Worm (Caenorhabditis elegans) whole organism, mixed stage, embryonic: ENCODE results near the gene ZC395.11.

Experiments used
- M03D4.4 ChIP-seq: sonication (generic microtip); optimal IDR thresholded peaks from 2 replicates; lab custom pipeline; 2017; ENCODE audit warnings: mild to moderate bottlenecking, missing genetic modification characterization, missing compliant biosample characterization
- bed-3 ChIP-seq: fragments of 200-800 bp; sonication (Bioruptor generic); optimal IDR thresholded peaks from 3 replicates; lab custom pipeline; 2018; ENCODE audit warnings: mild to moderate bottlenecking, missing genetic modification characterization, moderate library complexity, missing compliant biosample characterization
- blmp-1 ChIP-seq: fragments of 150-350 bp; optimal IDR thresholded peaks from 2 replicates; lab custom pipeline; 2014; ENCODE audit warnings: missing biosample characterization, missing genetic modification characterization
- ceh-39 ChIP-seq: fragments of 150-350 bp; optimal IDR thresholded peaks from 2 replicates; lab custom pipeline; 2014; ENCODE audit warnings: missing biosample characterization, missing genetic modification characterization
- ceh-43 ChIP-seq: fragments of 200-800 bp; sonication (Bioruptor generic); optimal IDR thresholded peaks from 2 replicates; lab custom pipeline; 2018; ENCODE audit warnings: mild to moderate bottlenecking, missing genetic modification characterization, moderate library complexity, missing compliant biosample characterization
- ces-1 ChIP-seq: fragments of 150-350 bp; optimal IDR thresholded peaks from 2 replicates; lab custom pipeline; 2014; ENCODE audit warnings: missing biosample characterization, missing genetic modification reagents, missing genetic modification characterization
- cnd-1 ChIP-seq: fragments of 200-800 bp; sonication (Bioruptor generic); optimal IDR thresholded peaks from 2 replicates; lab custom pipeline; 2018; ENCODE audit warnings: mild to moderate bottlenecking, missing genetic modification characterization, missing compliant biosample characterization
- drap-1 ChIP-seq: fragments of 200-800 bp; sonication (Bioruptor generic); optimal IDR thresholded peaks from 3 replicates; lab custom pipeline; 2018; ENCODE audit warnings: mild to moderate bottlenecking, missing genetic modification characterization, missing compliant biosample characterization
- elt-1 ChIP-seq: sonication (generic microtip); optimal IDR thresholded peaks from 2 replicates; lab custom pipeline; 2017; ENCODE audit warnings: missing genetic modification characterization, mild to moderate bottlenecking, missing compliant biosample characterization, antibody characterized with exemption, moderate library complexity, borderline replicate concordance; ENCODE audit not compliant: insufficient read depth
- elt-3 ChIP-seq: fragments of 150-350 bp; optimal IDR thresholded peaks from 2 replicates; lab custom pipeline; 2014; ENCODE audit warnings: missing biosample characterization, missing genetic modification characterization
- flh-1 ChIP-seq: fragments of 200-800 bp; sonication (Bioruptor generic); optimal IDR thresholded peaks from 2 replicates; lab custom pipeline; 2018; ENCODE audit warnings: mild to moderate bottlenecking, missing genetic modification characterization, moderate library complexity, missing compliant biosample characterization
- ham-2 ChIP-seq: fragments of 200-800 bp; sonication (Bioruptor generic); optimal IDR thresholded peaks from 2 replicates; lab custom pipeline; 2018; ENCODE audit warnings: mild to moderate bottlenecking, missing genetic modification characterization, missing compliant biosample characterization
- hlh-1 ChIP-seq: fragments of 150-350 bp; optimal IDR thresholded peaks from 2 replicates; lab custom pipeline; 2014; ENCODE audit warnings: missing biosample characterization, missing genetic modification reagents, missing genetic modification characterization
- lin-13 ChIP-seq: fragments of 150-350 bp; optimal IDR thresholded peaks from 2 replicates; lab custom pipeline; 2014; ENCODE audit warnings: missing biosample characterization, missing genetic modification characterization
- lin-32 ChIP-seq: fragments of 200-800 bp; sonication (Bioruptor generic); optimal IDR thresholded peaks from 2 replicates; lab custom pipeline; 2018; ENCODE audit warnings: mild to moderate bottlenecking, missing genetic modification characterization, missing compliant biosample characterization
- lsy-2 ChIP-seq: fragments of 150-350 bp; optimal IDR thresholded peaks from 2 replicates; lab custom pipeline; 2014; ENCODE audit warnings: missing biosample characterization, missing genetic modification characterization
- mab-5 ChIP-seq: fragments of 150-350 bp; optimal IDR thresholded peaks from 2 replicates; lab custom pipeline; 2014; ENCODE audit warnings: missing biosample characterization, missing genetic modification characterization
- mep-1 ChIP-seq: fragments of 150-350 bp; optimal IDR thresholded peaks from 2 replicates; lab custom pipeline; 2017; ENCODE audit warnings: missing biosample characterization, missing genetic modification reagents, missing genetic modification characterization, inconsistent platforms
- mls-2 ChIP-seq: sonication (generic microtip); optimal IDR thresholded peaks from 2 replicates; lab custom pipeline; 2016; ENCODE audit warnings: mild to moderate bottlenecking, missing genetic modification characterization, moderate library complexity, missing compliant biosample characterization
- nhr-12 ChIP-seq: fragments of 150-350 bp; optimal IDR thresholded peaks from 2 replicates; lab custom pipeline; 2014; ENCODE audit warnings: missing biosample characterization, missing genetic modification characterization
- nhr-2 ChIP-seq: fragments of 150-350 bp; optimal IDR thresholded peaks from 2 replicates; lab custom pipeline; 2014; ENCODE audit warnings: missing biosample characterization, missing genetic modification characterization
- nhr-237 ChIP-seq: fragments of 150-350 bp; optimal IDR thresholded peaks from 2 replicates; lab custom pipeline; 2014; ENCODE audit warnings: missing biosample characterization, missing genetic modification characterization
- nhr-28 ChIP-seq: fragments of 150-350 bp; optimal IDR thresholded peaks from 2 replicates; lab custom pipeline; 2014; ENCODE audit warnings: missing biosample characterization, missing genetic modification characterization
- nhr-76 ChIP-seq: sonication (generic microtip); optimal IDR thresholded peaks from 2 replicates; lab custom pipeline; 2017; ENCODE audit warnings: missing biosample characterization, missing genetic modification characterization
- pha-4 ChIP-seq: fragments of 150-350 bp; optimal IDR thresholded peaks from 2 replicates; lab custom pipeline; 2018; ENCODE audit warnings: missing biosample characterization, missing genetic modification reagents, missing genetic modification characterization
- sem-2 ChIP-seq: fragments of 200-800 bp; sonication (Bioruptor generic); optimal IDR thresholded peaks from 2 replicates; lab custom pipeline; 2018; ENCODE audit warnings: mild to moderate bottlenecking, missing genetic modification characterization, missing compliant biosample characterization
- snpc-4 ChIP-seq: fragments of 150-350 bp; optimal IDR thresholded peaks from 2 replicates; lab custom pipeline; 2014; ENCODE audit warnings: missing biosample characterization, missing genetic modification characterization
- sptf-1 ChIP-seq: sonication (generic microtip); optimal IDR thresholded peaks from 2 replicates; lab custom pipeline; 2017; ENCODE audit warnings: mild to moderate bottlenecking, missing genetic modification characterization, moderate library complexity, missing compliant biosample characterization
- unc-120 ChIP-seq: sonication (generic microtip); optimal IDR thresholded peaks from 2 replicates; lab custom pipeline; 2017; ENCODE audit warnings: missing genetic modification characterization, missing compliant biosample characterization; ENCODE audit not compliant: poor library complexity, severe bottlenecking
- unc-62 ChIP-seq: fragments of 150-350 bp; optimal IDR thresholded peaks from 2 replicates; lab custom pipeline; 2014; ENCODE audit warnings: missing biosample characterization, missing genetic modification reagents, missing genetic modification characterization
- zip-8 ChIP-seq: fragments of 150-350 bp; optimal IDR thresholded peaks from 2 replicates; lab custom pipeline; 2014; ENCODE audit warnings: missing biosample characterization, missing genetic modification characterization

Gene ZC395.11

ce11 chrIII:5294281-5294680 lies 8.2 kb upstream of the ZC395.11 start:
- no peak for TF ChIP-seq mls-2 (tag; lab: Kevin White, UChicago)
- TF ChIP-seq nhr-12 = no peak
- no peak for TF ChIP-seq flh-1
- no peak for TF ChIP-seq mep-1 (tag; lab: Kevin White, UChicago)
- no peak for TF ChIP-seq drap-1 (GFP tag; lab: Kevin White, UChicago)
- no peak for TF ChIP-seq lsy-2
- no peak for TF ChIP-seq snpc-4 (tag; lab: Kevin White, UChicago)
- TF ChIP-seq lin-32 (GFP tag; lab: Kevin White, UChicago) = no peak

- TF ChIP-seq cnd-1 (tag; lab: Kevin White, UChicago) (no peak), drap-1 (GFP tag; lab: Kevin White, UChicago) (no peak), nhr-28 (no peak), hlh-1 (tag; lab: Kevin White, UChicago) (no peak), M03D4.4 (tag; lab: Kevin White, UChicago) (no peak), unc-120 (tag; lab: Kevin White, UChicago) (no peak), snpc-4 (tag; lab: Kevin White, UChicago) (no peak), pha-4 (no peak), ham-2 (GFP tag; lab: Kevin White, UChicago) (no peak), ces-1 (GFP tag; lab: Kevin White, UChicago) (no peak), sptf-1 (tag; lab: Kevin White, UChicago) (no peak), lin-32 (GFP tag; lab: Kevin White, UChicago) (no peak), nhr-2 (tag; lab: Kevin White, UChicago) (no peak), mls-2 (tag; lab: Kevin White, UChicago) (no peak), elt-1 (no peak), nhr-76 (no peak), ceh-39 (tag; lab: Kevin White, UChicago) (no peak), lin-13 (tag; lab: Kevin White, UChicago) (no peak), blmp-1 (tag; lab: Kevin White, UChicago) (no peak)
- TF ChIP-seq, all 35 proteins: peak for 0
Measured at ce11 chrIII:5291281-5291680, 5.2 kb upstream of the ZC395.11 start.

ce11 chrIII:5290230-5290629 lies 4.1 kb upstream of the ZC395.11 start:
- TF ChIP-seq ceh-43 (GFP tag; lab: Kevin White, UChicago) (no peak), snpc-4 (tag; lab: Kevin White, UChicago) (no peak), lsy-2 (no peak), bed-3 (GFP tag; lab: Kevin White, UChicago) (no peak), hlh-1 (tag; lab: Kevin White, UChicago) (no peak), sem-2 (GFP tag; lab: Kevin White, UChicago) (no peak), elt-3 (no peak), lin-32 (GFP tag; lab: Kevin White, UChicago) (no peak), elt-1 (no peak)

ce11 chrIII:5287877-5288276 lies 1.8 kb upstream of the ZC395.11 start, which contains the start of gene T15B12.1:
Gene T15B12.1 (plus strand): TSS chrIII:5288177.
- TF ChIP-seq bed-3 (GFP tag; lab: Kevin White, UChicago) = no peak
- TF ChIP-seq sptf-1 (tag; lab: Kevin White, UChicago) = no peak
- TF ChIP-seq nhr-12 = no peak
- TF ChIP-seq M03D4.4 (tag; lab: Kevin White, UChicago) = no peak
- no peak for TF ChIP-seq nhr-237
- no peak for TF ChIP-seq lsy-2

- no peak for TF ChIP-seq cnd-1 (tag; lab: Kevin White, UChicago)
- no peak for TF ChIP-seq M03D4.4 (tag; lab: Kevin White, UChicago)
- no peak for TF ChIP-seq elt-3
- TF ChIP-seq hlh-1 (tag; lab: Kevin White, UChicago) = no peak
- no peak for TF ChIP-seq sptf-1 (tag; lab: Kevin White, UChicago)
- TF ChIP-seq mab-5 (tag; lab: Kevin White, UChicago) = no peak
- TF ChIP-seq bed-3 (GFP tag; lab: Kevin White, UChicago) = no peak
- TF ChIP-seq elt-1 = no peak
- no peak for TF ChIP-seq lsy-2
- TF ChIP-seq blmp-1 (tag; lab: Kevin White, UChicago) = no peak
- no peak for TF ChIP-seq zip-8 (tag; lab: Kevin White, UChicago)
- TF ChIP-seq unc-62 (GFP tag; lab: Kevin White, UChicago) = no peak
- no peak for TF ChIP-seq nhr-2 (tag; lab: Kevin White, UChicago)
- no peak for TF ChIP-seq nhr-237
- no peak for TF ChIP-seq nhr-28
- no peak for TF ChIP-seq mls-2 (tag; lab: Kevin White, UChicago)
- TF ChIP-seq lin-13 (tag; lab: Kevin White, UChicago) = no peak
Measured at ce11 chrIII:5285484-5285883, 621 bp downstream of the ZC395.11 start.
